Worm (Caenorhabditis elegans) whole organism, L2 larva: ENCODE data around the gene srp-2.

ENCODE experiments used
- C34F6.9 ChIP-seq: fragments of 150-350 bp; optimal IDR thresholded peaks from 2 replicates; lab custom pipeline; 2014; ENCODE audit warnings: missing biosample characterization, missing genetic modification characterization
- R02D3.7 ChIP-seq: fragments of 150-350 bp; optimal IDR thresholded peaks from 2 replicates; lab custom pipeline; 2014; ENCODE audit warnings: missing biosample characterization, missing genetic modification characterization
- Y55F3AM.14 ChIP-seq: fragments of 200-800 bp; sonication (Bioruptor generic); optimal IDR thresholded peaks from 2 replicates; lab custom pipeline; 2018; ENCODE audit warnings: mild to moderate bottlenecking, missing genetic modification characterization, missing compliant biosample characterization
- ZK546.5 ChIP-seq: sonication (generic microtip); optimal IDR thresholded peaks from 2 replicates; lab custom pipeline; 2017; ENCODE audit warnings: missing biosample characterization, missing genetic modification characterization
- alr-1 ChIP-seq: fragments of 150-350 bp; optimal IDR thresholded peaks from 2 replicates; lab custom pipeline; 2014; ENCODE audit warnings: missing biosample characterization, missing genetic modification characterization
- aly-2 ChIP-seq: fragments of 150-350 bp; optimal IDR thresholded peaks from 2 replicates; lab custom pipeline; 2014; ENCODE audit warnings: missing biosample characterization, missing genetic modification characterization
- ceh-16 ChIP-seq: fragments of 150-350 bp; optimal IDR thresholded peaks from 2 replicates; lab custom pipeline; 2014; ENCODE audit warnings: missing biosample characterization, missing genetic modification characterization
- ceh-82 ChIP-seq: fragments of 150-350 bp; optimal IDR thresholded peaks from 2 replicates; lab custom pipeline; 2014; ENCODE audit warnings: missing biosample characterization, missing genetic modification characterization
- crh-2 ChIP-seq: sonication (generic microtip); optimal IDR thresholded peaks from 2 replicates; lab custom pipeline; 2017; ENCODE audit warnings: missing biosample characterization, missing genetic modification characterization
- dmd-4 ChIP-seq: sonication (generic microtip); optimal IDR thresholded peaks from 2 replicates; lab custom pipeline; 2017; ENCODE audit warnings: missing biosample characterization, missing genetic modification characterization
- egl-27 ChIP-seq: sonication (generic microtip); optimal IDR thresholded peaks from 3 replicates; lab custom pipeline; 2017; ENCODE audit warnings: missing biosample characterization, missing genetic modification reagents, missing genetic modification characterization
- elt-3 ChIP-seq: sonication (generic microtip); optimal IDR thresholded peaks from 2 replicates; lab custom pipeline; 2017; ENCODE audit warnings: missing biosample characterization, missing genetic modification characterization
- fos-1 ChIP-seq: fragments of 150-350 bp; optimal IDR thresholded peaks from 2 replicates; lab custom pipeline; 2014; ENCODE audit warnings: missing biosample characterization, missing genetic modification characterization
- gmeb-1 ChIP-seq: fragments of 150-350 bp; optimal IDR thresholded peaks from 2 replicates; lab custom pipeline; 2014; ENCODE audit warnings: missing biosample characterization, missing genetic modification characterization
- lin-11 ChIP-seq: fragments of 150-350 bp; sonication (generic microtip); optimal IDR thresholded peaks from 2 replicates; lab custom pipeline; 2014; ENCODE audit warnings: missing biosample characterization, missing genetic modification characterization, inconsistent platforms, mixed read lengths
- lin-39 ChIP-seq: fragments of 150-350 bp; optimal IDR thresholded peaks from 2 replicates; lab custom pipeline; 2014; ENCODE audit warnings: missing biosample characterization, missing genetic modification reagents, missing genetic modification characterization
- lsy-2 ChIP-seq, 2 experiments: fragments of 150-350 bp in 1 of 2; sonication (generic microtip) in 1 of 2; optimal IDR thresholded peaks; 2 replicates each; lab custom pipeline; 2014 to 2017; ENCODE audit warnings: missing biosample characterization in 2 of 2, missing genetic modification characterization in 2 of 2
- mab-5 ChIP-seq: fragments of 150-350 bp; optimal IDR thresholded peaks from 2 replicates; lab custom pipeline; 2014; ENCODE audit warnings: missing biosample characterization, missing genetic modification characterization
- mbf-1 ChIP-seq: sonication (generic microtip); optimal IDR thresholded peaks from 2 replicates; lab custom pipeline; 2017; ENCODE audit warnings: missing biosample characterization, missing genetic modification characterization
- mdl-1 ChIP-seq, 2 experiments: fragments of 150-350 bp in 1 of 2; sonication (generic microtip) in 1 of 2; optimal IDR thresholded peaks; 2 replicates each; lab custom pipeline; 2017; ENCODE audit warnings: missing biosample characterization in 2 of 2, missing genetic modification characterization in 2 of 2
- nhr-10 ChIP-seq: sonication (generic microtip); optimal IDR thresholded peaks from 2 replicates; lab custom pipeline; 2017; ENCODE audit warnings: missing biosample characterization, missing genetic modification characterization
- nhr-11 ChIP-seq: fragments of 150-350 bp; optimal IDR thresholded peaks from 2 replicates; lab custom pipeline; 2014; ENCODE audit warnings: missing biosample characterization, missing genetic modification characterization
- nhr-12 ChIP-seq: fragments of 150-350 bp; optimal IDR thresholded peaks from 2 replicates; lab custom pipeline; 2014; ENCODE audit warnings: missing biosample characterization, missing genetic modification characterization
- nhr-21 ChIP-seq: fragments of 150-350 bp; optimal IDR thresholded peaks from 2 replicates; lab custom pipeline; 2014; ENCODE audit warnings: missing biosample characterization, missing genetic modification characterization
- nhr-23 ChIP-seq: fragments of 150-350 bp; optimal IDR thresholded peaks from 2 replicates; lab custom pipeline; 2014; ENCODE audit warnings: missing biosample characterization, missing genetic modification reagents, missing genetic modification characterization
- nhr-237 ChIP-seq: fragments of 150-350 bp; optimal IDR thresholded peaks from 2 replicates; lab custom pipeline; 2014; ENCODE audit warnings: missing biosample characterization, missing genetic modification characterization
- nhr-25 ChIP-seq: fragments of 150-350 bp; sonication (generic microtip); optimal IDR thresholded peaks from 3 replicates; lab custom pipeline; 2014; ENCODE audit warnings: missing biosample characterization, missing genetic modification characterization
- nhr-6 ChIP-seq: fragments of 150-350 bp; optimal IDR thresholded peaks from 2 replicates; lab custom pipeline; 2014; ENCODE audit warnings: missing biosample characterization, missing genetic modification characterization
- nhr-77 ChIP-seq: fragments of 150-350 bp; optimal IDR thresholded peaks from 2 replicates; lab custom pipeline; 2014; ENCODE audit warnings: missing biosample characterization, missing genetic modification characterization
- peb-1 ChIP-seq: fragments of 150-350 bp; optimal IDR thresholded peaks from 2 replicates; lab custom pipeline; 2014; ENCODE audit warnings: missing biosample characterization, missing genetic modification characterization
- skn-1 ChIP-seq: sonication (generic microtip); optimal IDR thresholded peaks from 2 replicates; lab custom pipeline; 2017; ENCODE audit warnings: missing biosample characterization, missing genetic modification characterization
- sma-3 ChIP-seq: sonication (generic microtip); optimal IDR thresholded peaks from 2 replicates; lab custom pipeline; 2016; ENCODE audit warnings: missing genetic modification reagents, missing genetic modification characterization, missing compliant biosample characterization
- unc-39 ChIP-seq: fragments of 150-350 bp; optimal IDR thresholded peaks from 2 replicates; lab custom pipeline; 2014; ENCODE audit warnings: missing biosample characterization, missing genetic modification characterization
- unc-55 ChIP-seq: fragments of 150-350 bp; sonication (generic microtip); optimal IDR thresholded peaks from 3 replicates; lab custom pipeline; 2014; ENCODE audit warnings: missing biosample characterization, missing genetic modification reagents, missing genetic modification characterization
- zag-1 ChIP-seq: fragments of 150-350 bp; optimal IDR thresholded peaks from 2 replicates; lab custom pipeline; 2014; ENCODE audit warnings: missing biosample characterization, missing genetic modification characterization
- ztf-1 ChIP-seq: fragments of 200-800 bp; sonication (Bioruptor generic); conservative IDR thresholded peaks from 2 replicates; pipeline ENCODE4 v1.3.6; 2022; ENCODE audit warnings: missing genetic modification characterization, missing compliant biosample characterization
- ztf-11 ChIP-seq: sonication (generic microtip); optimal IDR thresholded peaks from 2 replicates; lab custom pipeline; 2017; ENCODE audit warnings: missing biosample characterization, missing genetic modification characterization
- ztf-4 ChIP-seq: fragments of 150-350 bp; optimal IDR thresholded peaks from 2 replicates; lab custom pipeline; 2014; ENCODE audit warnings: missing biosample characterization, missing genetic modification characterization

srp-2 gene

ce11 chrV:778339-778738 is 15.9 kb downstream of the srp-2 start, which contains the start of gene srbc-59:
Gene srbc-59 (plus strand): TSS chrV:778639.
- TF ChIP-seq ztf-4 (tag; lab: Kevin White, UChicago) (no peak), nhr-11 (tag; lab: Kevin White, UChicago) (no peak), nhr-23 (tag; lab: Kevin White, UChicago) (no peak), unc-39 (no peak), peb-1 (tag; lab: Kevin White, UChicago) (no peak), ztf-11 (tag; lab: Kevin White, UChicago) (no peak), lin-11 (tag; lab: Kevin White, UChicago) (no peak), ZK546.5 (tag; lab: Kevin White, UChicago) (no peak), ztf-1 (GFP tag; lab: Robert Waterston, UW) (no peak), zag-1 (tag; lab: Kevin White, UChicago) (no peak), skn-1 (tag; lab: Kevin White, UChicago) (no peak), lsy-2 (tag; optimal IDR thresholded peaks at IDR 0.05; lab: Kevin White, UChicago) (no peak), nhr-21 (no peak), fos-1 (tag; lab: Kevin White, UChicago) (no peak), lin-39 (no peak), sma-3 (GFP tag; lab: Kevin White, UChicago) (no peak), mbf-1 (tag; lab: Kevin White, UChicago) (no peak), nhr-237 (tag; lab: Kevin White, UChicago) (no peak), dmd-4 (tag; lab: Kevin White, UChicago) (no peak)

- TF ChIP-seq lin-11 (tag; lab: Kevin White, UChicago) (no peak), peb-1 (tag; lab: Kevin White, UChicago) (no peak), nhr-21 (no peak), nhr-12 (tag; lab: Kevin White, UChicago) (no peak), nhr-77 (no peak), mab-5 (tag; lab: Kevin White, UChicago) (no peak), R02D3.7 (no peak), unc-55 (GFP tag; lab: Kevin White, UChicago) (no peak)
- TF ChIP-seq, all 48 proteins: peak for 0
Observed at ce11 chrV:779999-780398, 17.6 kb downstream of the srp-2 start, which contains the start of gene srbc-60. Gene srbc-60 (plus strand): TSS chrV:780299.

ce11 chrV:782432-782831 is 20.0 kb downstream of the srp-2 start, which contains the start of gene srab-16:
Gene srab-16 (plus strand): TSS chrV:782732.
- no peak for TF ChIP-seq zag-1 (tag; lab: Kevin White, UChicago)
- no peak for TF ChIP-seq gmeb-1 (tag; lab: Kevin White, UChicago)
- TF ChIP-seq skn-1 (tag; lab: Kevin White, UChicago) = no peak
- TF ChIP-seq egl-27 = no peak
- TF ChIP-seq nhr-6 (tag; lab: Kevin White, UChicago) = no peak
- TF ChIP-seq lin-11 (tag; lab: Kevin White, UChicago) = no peak
- no peak for TF ChIP-seq elt-3 (tag; lab: Kevin White, UChicago)
- TF ChIP-seq ztf-11 (tag; lab: Kevin White, UChicago) = no peak

ce11 chrV:794092-794491 is 31.7 kb downstream of the srp-2 start:
- TF ChIP-seq nhr-25 (tag; lab: Kevin White, UChicago) (no peak), nhr-77 (no peak), aly-2 (tag; lab: Kevin White, UChicago) (no peak), fos-1 (tag; lab: Kevin White, UChicago) (no peak), alr-1 (tag; lab: Kevin White, UChicago) (no peak), ceh-82 (tag; lab: Kevin White, UChicago) (no peak), crh-2 (tag; lab: Kevin White, UChicago) (no peak), mdl-1 (tag; optimal IDR thresholded peaks at IDR 0.05; lab: Kevin White, UChicago) (no peak), nhr-10 (no peak), egl-27 (no peak), elt-3 (tag; lab: Kevin White, UChicago) (no peak), nhr-11 (tag; lab: Kevin White, UChicago) (no peak), nhr-23 (tag; lab: Kevin White, UChicago) (no peak), nhr-21 (no peak), skn-1 (tag; lab: Kevin White, UChicago) (no peak), ztf-1 (GFP tag; lab: Robert Waterston, UW) (no peak), lin-39 (no peak)

- TF ChIP-seq Y55F3AM.14 (no peak), ceh-16 (tag; lab: Kevin White, UChicago) (no peak), gmeb-1 (tag; lab: Kevin White, UChicago) (no peak), ZK546.5 (tag; lab: Kevin White, UChicago) (no peak), elt-3 (tag; lab: Kevin White, UChicago) (no peak), nhr-6 (tag; lab: Kevin White, UChicago) (no peak), dmd-4 (tag; lab: Kevin White, UChicago) (no peak), alr-1 (tag; lab: Kevin White, UChicago) (no peak), C34F6.9 (tag; lab: Kevin White, UChicago) (no peak), mbf-1 (tag; lab: Kevin White, UChicago) (no peak), ztf-11 (tag; lab: Kevin White, UChicago) (no peak), unc-55 (GFP tag; lab: Kevin White, UChicago) (no peak), egl-27 (no peak), ztf-4 (tag; lab: Kevin White, UChicago) (no peak), fos-1 (tag; lab: Kevin White, UChicago) (no peak), skn-1 (tag; lab: Kevin White, UChicago) (no peak)
Observed at ce11 chrV:797241-797640, 34.8 kb downstream of the srp-2 start.
